Worm (Caenorhabditis elegans): ENCODE data around the gene F56D6.14.

- TF ChIP-seq hnd-1 (tag; optimal IDR thresholded peaks at IDR 0.05) (no peak), ama-1 (optimal IDR thresholded peaks at IDR 0.05) (no peak), tra-4 (tag; optimal IDR thresholded peaks at IDR 0.05) (no peak), hmbx-1 (tag; optimal IDR thresholded peaks at IDR 0.05) (no peak), F13C5.2 (tag; optimal IDR thresholded peaks at IDR 0.05) (no peak)
These were observed 4.9 kb upstream of the F56D6.14 start, which contains the start of gene F56D6.20 for ce11 chrIV:3912598-3912997.
